Fruit fly (Drosophila melanogaster): Measurements from ENCODE around the gene CG11555.

dm6 chr2L:273603-274002 is at the start of gene CG11555, which contains the start of gene mbm:
- no peak for TF ChIP-seq psq (optimal IDR thresholded peaks at IDR 0.05)
- no peak for TF ChIP-seq CG8478 (optimal IDR thresholded peaks at IDR 0.05)
- TF ChIP-seq Dll (optimal IDR thresholded peaks at IDR 0.05): no peak
- no peak for TF ChIP-seq EcR (GFP tag; optimal IDR thresholded peaks at IDR 0.05)
- no peak for TF ChIP-seq pan (optimal IDR thresholded peaks at IDR 0.05)
